Fruit fly (Drosophila melanogaster) whole organism, embryonic: ENCODE results near the gene Sap130.
A peak's percentile ranks its signal among the peaks of the same experiment; 100 is the strongest.

ENCODE experiments used
- Abd-B ChIP-seq: fragments of 200-800 bp; sonication (Bioruptor generic); optimal IDR thresholded peaks from 2 replicates; lab custom pipeline; 2018; ENCODE audit warnings: missing biosample characterization, mild to moderate bottlenecking, missing genetic modification characterization, moderate library complexity
- Antp ChIP-seq: fragments of 200-800 bp; sonication (Bioruptor generic); optimal IDR thresholded peaks from 3 replicates; lab custom pipeline; 2016; ENCODE audit warnings: missing biosample characterization, missing genetic modification characterization
- CG10654 ChIP-seq: fragments of 200-800 bp; sonication (Bioruptor generic); optimal IDR thresholded peaks from 2 replicates; lab custom pipeline; 2016; ENCODE audit warnings: missing biosample characterization, missing genetic modification characterization
- CG10979 ChIP-seq: fragments of 200-800 bp; sonication (Bioruptor generic); optimal IDR thresholded peaks from 2 replicates; lab custom pipeline; 2018; ENCODE audit warnings: missing biosample characterization, mild to moderate bottlenecking, missing genetic modification characterization, moderate library complexity
- CG11398 ChIP-seq: fragments of 200-800 bp; sonication (Bioruptor generic); optimal IDR thresholded peaks from 2 replicates; lab custom pipeline; 2016; ENCODE audit warnings: missing biosample characterization, missing genetic modification characterization
- CG13296 ChIP-seq: fragments of 200-800 bp; sonication (Bioruptor generic); optimal IDR thresholded peaks from 3 replicates; lab custom pipeline; 2018; ENCODE audit warnings: missing biosample characterization, mild to moderate bottlenecking, missing genetic modification characterization
- CG13424 ChIP-seq: fragments of 200-800 bp; sonication (Bioruptor generic); optimal IDR thresholded peaks from 2 replicates; lab custom pipeline; 2019; ENCODE audit warnings: missing biosample characterization, mild to moderate bottlenecking, missing genetic modification characterization, moderate library complexity
- CG15011 ChIP-seq: fragments of 200-800 bp; sonication (Bioruptor generic); optimal IDR thresholded peaks from 3 replicates; lab custom pipeline; 2018; ENCODE audit warnings: missing biosample characterization, mild to moderate bottlenecking, missing genetic modification characterization
- CG1529 ChIP-seq: fragments of 200-800 bp; sonication (Bioruptor generic); optimal IDR thresholded peaks from 3 replicates; lab custom pipeline; 2018; ENCODE audit warnings: missing biosample characterization, missing genetic modification characterization
- CG15514 ChIP-seq: fragments of 200-800 bp; sonication (Bioruptor generic); optimal IDR thresholded peaks from 3 replicates; lab custom pipeline; 2017; ENCODE audit warnings: missing biosample characterization, missing genetic modification characterization, mild to moderate bottlenecking, moderate library complexity, missing genetic modification reagents
- CG16813 ChIP-seq: fragments of 200-800 bp; sonication (Bioruptor generic); IDR thresholded peaks from 3 replicates; pipeline ENCODE4 v1.3.6; 2022; ENCODE audit warnings: missing biosample characterization, missing genetic modification characterization; ENCODE audit not compliant: partially characterized antibody
- CG17359 ChIP-seq: fragments of 200-800 bp; sonication (Bioruptor generic); optimal IDR thresholded peaks from 3 replicates; lab custom pipeline; 2018; ENCODE audit warnings: missing biosample characterization, mild to moderate bottlenecking, missing genetic modification characterization, moderate library complexity
- CG31365 ChIP-seq: fragments of 200-800 bp; sonication (Bioruptor generic); optimal IDR thresholded peaks from 2 replicates; lab custom pipeline; 2018; ENCODE audit warnings: missing biosample characterization, mild to moderate bottlenecking, missing genetic modification characterization
- CG3726 ChIP-seq: fragments of 200-800 bp; sonication (Bioruptor generic); IDR thresholded peaks from 3 replicates; pipeline ENCODE4, ENCODE4 v1.3.6; 2022; ENCODE audit warnings: missing biosample characterization, missing genetic modification characterization
- CG4282 ChIP-seq: fragments of 200-800 bp; sonication (Bioruptor generic); optimal IDR thresholded peaks from 2 replicates; lab custom pipeline; 2016; ENCODE audit warnings: missing biosample characterization, missing genetic modification characterization
- CG6654 ChIP-seq: fragments of 200-800 bp; sonication (Bioruptor generic); optimal IDR thresholded peaks from 2 replicates; lab custom pipeline; 2017; ENCODE audit warnings: missing biosample characterization, mild to moderate bottlenecking, missing genetic modification characterization
- CG9215 ChIP-seq: fragments of 200-800 bp; sonication (Bioruptor generic); IDR thresholded peaks from 2 replicates; pipeline ENCODE4 v1.3.6; 2022; ENCODE audit warnings: missing biosample characterization, missing genetic modification characterization
- Dek ChIP-seq: fragments of 200-800 bp; sonication (Bioruptor generic); optimal IDR thresholded peaks from 3 replicates; lab custom pipeline; 2019; ENCODE audit warnings: missing biosample characterization, mild to moderate bottlenecking, missing genetic modification characterization, moderate library complexity
- Ets97D ChIP-seq: fragments of 200-800 bp; sonication (Bioruptor generic); optimal IDR thresholded peaks from 3 replicates; lab custom pipeline; 2016; ENCODE audit warnings: missing biosample characterization, missing genetic modification characterization
- Hand ChIP-seq: fragments of 200-800 bp; sonication (Bioruptor generic); optimal IDR thresholded peaks from 2 replicates; lab custom pipeline; 2017; ENCODE audit warnings: mild to moderate bottlenecking, missing biosample characterization, missing genetic modification reagents, missing genetic modification characterization
- Kr ChIP-seq: fragments of 200-800 bp; sonication (Bioruptor generic); optimal IDR thresholded peaks from 2 replicates; lab custom pipeline; 2017; ENCODE audit warnings: missing biosample characterization, mild to moderate bottlenecking, missing genetic modification characterization
- Mes4 ChIP-seq: fragments of 200-800 bp; sonication (Bioruptor generic); optimal IDR thresholded peaks from 2 replicates; lab custom pipeline; 2016; ENCODE audit warnings: missing biosample characterization, missing genetic modification characterization
- NFAT ChIP-seq: fragments of 200-800 bp; sonication (Bioruptor generic); IDR thresholded peaks from 2 replicates; pipeline ENCODE4 v1.3.6; 2022; ENCODE audit warnings: missing biosample characterization, missing genetic modification characterization
- Neu2 ChIP-seq: fragments of 200-800 bp; sonication (Bioruptor generic); optimal IDR thresholded peaks from 3 replicates; lab custom pipeline; 2016; ENCODE audit warnings: missing biosample characterization, missing genetic modification characterization, borderline replicate concordance
- Oli ChIP-seq: fragments of 200-800 bp; sonication (Bioruptor generic); optimal IDR thresholded peaks from 2 replicates; lab custom pipeline; 2018; ENCODE audit warnings: missing biosample characterization, mild to moderate bottlenecking, missing genetic modification characterization, moderate library complexity
- Rfx ChIP-seq: fragments of 200-800 bp; sonication (Bioruptor generic); IDR thresholded peaks from 2 replicates; pipeline ENCODE4 v1.3.6; 2022; ENCODE audit warnings: missing biosample characterization, missing genetic modification characterization
- Spps ChIP-seq: fragments of 200-800 bp; sonication (Bioruptor generic); optimal IDR thresholded peaks from 2 replicates; lab custom pipeline; 2018; ENCODE audit warnings: missing biosample characterization, mild to moderate bottlenecking, missing genetic modification characterization
- ac ChIP-seq: fragments of 200-800 bp; sonication (Bioruptor generic); optimal IDR thresholded peaks from 3 replicates; lab custom pipeline; 2017; ENCODE audit warnings: missing biosample characterization, mild to moderate bottlenecking, missing genetic modification characterization
- aop ChIP-seq: fragments of 200-800 bp; sonication (Bioruptor generic); IDR thresholded peaks from 2 replicates; pipeline ENCODE4 v1.3.6; 2022; ENCODE audit warnings: missing biosample characterization, missing genetic modification characterization
- cas ChIP-seq: fragments of 200-800 bp; sonication (Bioruptor generic); IDR thresholded peaks from 2 replicates; pipeline ENCODE4 v1.3.6; 2022; ENCODE audit warnings: missing biosample characterization, missing genetic modification characterization
- fd3F ChIP-seq: fragments of 200-800 bp; sonication (Bioruptor generic); optimal IDR thresholded peaks from 2 replicates; lab custom pipeline; 2018; ENCODE audit warnings: missing biosample characterization, mild to moderate bottlenecking, missing genetic modification characterization, moderate library complexity
- gcm2 ChIP-seq: fragments of 200-800 bp; sonication (Bioruptor generic); optimal IDR thresholded peaks from 2 replicates; lab custom pipeline; 2016; ENCODE audit warnings: missing biosample characterization, missing genetic modification characterization
- grau ChIP-seq: fragments of 200-800 bp; optimal IDR thresholded peaks from 3 replicates; lab custom pipeline; 2019; ENCODE audit warnings: missing biosample characterization, mild to moderate bottlenecking, missing genetic modification characterization, moderate library complexity
- grn ChIP-seq: fragments of 200-800 bp; sonication (Bioruptor generic); optimal IDR thresholded peaks from 3 replicates; lab custom pipeline; 2017; ENCODE audit warnings: missing biosample characterization, missing genetic modification characterization
- hbn ChIP-seq: fragments of 200-800 bp; sonication (Bioruptor generic); IDR thresholded peaks from 2 replicates; pipeline ENCODE4 v1.3.6; 2022; ENCODE audit warnings: missing biosample characterization, missing genetic modification characterization; ENCODE audit not compliant: partially characterized antibody
- hkb ChIP-seq, 2 experiments: fragments of 200-800 bp in 1 of 2; fragments of >200 bp in 1 of 2; sonication (Bioruptor generic) in 1 of 2; IDR thresholded peaks in 1 of 2; optimal IDR thresholded peaks in 1 of 2; 2 replicates each; pipeline versions ENCODE4 v1.3.6 to Lab custom; 2017 to 2022; ENCODE audit warnings: missing biosample characterization in 1 of 2, missing genetic modification characterization in 1 of 2
- ken ChIP-seq: fragments of 200-800 bp; sonication (Bioruptor generic); IDR thresholded peaks from 3 replicates; pipeline ENCODE4 v1.3.6; 2022; ENCODE audit warnings: missing biosample characterization, missing genetic modification characterization
- lmd ChIP-seq: fragments of 200-800 bp; sonication (Bioruptor generic); IDR thresholded peaks from 2 replicates; pipeline ENCODE4 v1.3.6; 2022; ENCODE audit warnings: missing biosample characterization, missing genetic modification characterization
- lola ChIP-seq, 3 experiments: fragments of >200 bp in 2 of 3; fragments of 200-800 bp in 1 of 3; sonication (Bioruptor generic) in 1 of 3; optimal IDR thresholded peaks; 2 replicates each; lab custom pipeline; 2017 to 2019; ENCODE audit warnings: missing biosample characterization in 3 of 3, missing genetic modification characterization in 3 of 3, mild to moderate bottlenecking in 1 of 3, moderate library complexity in 1 of 3
- maf-S ChIP-seq: fragments of 200-800 bp; sonication (Bioruptor generic); optimal IDR thresholded peaks from 2 replicates; lab custom pipeline; 2016; ENCODE audit warnings: missing biosample characterization, missing genetic modification characterization
- mirr ChIP-seq: fragments of 200-800 bp; sonication (Bioruptor generic); optimal IDR thresholded peaks from 3 replicates; lab custom pipeline; 2018; ENCODE audit warnings: missing biosample characterization, mild to moderate bottlenecking, missing genetic modification characterization
- nerfin-1 ChIP-seq: fragments of 200-800 bp; sonication (Bioruptor generic); optimal IDR thresholded peaks from 3 replicates; lab custom pipeline; 2019; ENCODE audit warnings: missing biosample characterization, mild to moderate bottlenecking, missing genetic modification characterization, moderate library complexity
- oc ChIP-seq: fragments of 200-800 bp; sonication (Bioruptor generic); optimal IDR thresholded peaks from 2 replicates; lab custom pipeline; 2018; ENCODE audit warnings: missing biosample characterization, mild to moderate bottlenecking, missing genetic modification characterization, moderate library complexity
- prd ChIP-seq, 3 experiments: fragments of >200 bp in 2 of 3; fragments of 200-800 bp in 1 of 3; sonication (Bioruptor generic) in 1 of 3; optimal IDR thresholded peaks in 2 of 3; IDR thresholded peaks in 1 of 3; 2 replicates in 2 of 3; 3 replicates in 1 of 3; pipeline versions ENCODE4 v1.3.6 to Lab custom; 2017 to 2022; ENCODE audit warnings: missing biosample characterization in 1 of 3, missing genetic modification characterization in 1 of 3
- ranshi ChIP-seq: fragments of 200-800 bp; sonication (Bioruptor generic); IDR thresholded peaks from 2 replicates; pipeline ENCODE4 v1.3.6; 2022; ENCODE audit warnings: missing biosample characterization, missing genetic modification characterization
- sd ChIP-seq: fragments of 200-800 bp; sonication (Bioruptor generic); optimal IDR thresholded peaks from 3 replicates; lab custom pipeline; 2018; ENCODE audit warnings: missing biosample characterization, mild to moderate bottlenecking, missing genetic modification characterization, moderate library complexity
- sima ChIP-seq: fragments of 200-800 bp; sonication (Bioruptor generic); optimal IDR thresholded peaks from 2 replicates; lab custom pipeline; 2016; ENCODE audit warnings: missing biosample characterization, missing genetic modification characterization
- stwl ChIP-seq: fragments of 200-800 bp; sonication (Bioruptor generic); optimal IDR thresholded peaks from 3 replicates; lab custom pipeline; 2018; ENCODE audit warnings: missing biosample characterization, mild to moderate bottlenecking, missing genetic modification characterization, moderate library complexity
- trh ChIP-seq: fragments of 200-800 bp; sonication (Bioruptor generic); optimal IDR thresholded peaks from 2 replicates; lab custom pipeline; 2016; ENCODE audit warnings: missing biosample characterization, missing genetic modification characterization
- zen ChIP-seq: fragments of 200-800 bp; sonication (Bioruptor generic); optimal IDR thresholded peaks from 3 replicates; lab custom pipeline; 2018; ENCODE audit warnings: missing biosample characterization, mild to moderate bottlenecking, missing genetic modification characterization, moderate library complexity

Gene Sap130

dm6 chr3L:12802443-12802865 is 3.2 kb upstream of the Sap130 start (continued):
- TF ChIP-seq stwl (tag; lab: Kevin White, UChicago) (no peak), CG1529 (GFP tag; lab: Kevin White, UChicago) (peak; percentile 6), CG31365 (tag; lab: Kevin White, UChicago) (no peak), hkb (optimal IDR thresholded peaks at IDR 0.05; lab: Kevin White, UChicago) (no peak), hkb (GFP tag; IDR thresholded peaks at IDR 0.05; lab: Robert Waterston, UW) (peak; percentile 12; the same call in 1 of the 2 replicates), CG10979 (tag; lab: Kevin White, UChicago) (no peak), NFAT (GFP tag; lab: Robert Waterston, UW) (no peak), oc (tag; lab: Kevin White, UChicago) (no peak), Neu2 (GFP tag; lab: Kevin White, UChicago) (no peak), CG11398 (GFP tag; lab: Kevin White, UChicago) (no peak), CG4282 (GFP tag; lab: Kevin White, UChicago) (no peak), ac (no peak), Hand (GFP tag; lab: Kevin White, UChicago) (no peak), CG17359 (tag; lab: Kevin White, UChicago) (peak; percentile 6), Spps (tag; lab: Kevin White, UChicago) (no peak), CG9215 (GFP tag; lab: Robert Waterston, UW) (no peak), Abd-B (GFP tag; lab: Kevin White, UChicago) (no peak), Kr (GFP tag; lab: Kevin White, UChicago) (no peak), Dek (tag; lab: Kevin White, UChicago) (no peak), gcm2 (peak; percentile 16), prd (optimal IDR thresholded peaks at IDR 0.05; lab: Kevin White, UChicago) (no peak), prd (GFP tag; IDR thresholded peaks at IDR 0.05; lab: Robert Waterston, UW) (no peak), zen (tag; lab: Kevin White, UChicago) (no peak), Rfx (GFP tag; lab: Robert Waterston, UW) (peak; percentile 55; the same call in 1 of the 2 replicates), aop (GFP tag; lab: Robert Waterston, UW) (no peak), CG16813 (GFP tag; lab: Robert Waterston, UW) (no peak), lmd (GFP tag; lab: Robert Waterston, UW) (no peak), CG3726 (GFP tag; lab: Robert Waterston, UW) (no peak), ranshi (no peak), cas (GFP tag; lab: Robert Waterston, UW) (no peak), CG13296 (GFP tag; lab: Kevin White, UChicago) (no peak), hbn (GFP tag; lab: Robert Waterston, UW) (no peak), CG13424 (tag; lab: Kevin White, UChicago) (no peak), grau (tag; lab: Kevin White, UChicago) (no peak), nerfin-1 (tag; lab: Kevin White, UChicago) (no peak), CG15011 (GFP tag; lab: Kevin White, UChicago) (no peak), sd (tag; lab: Kevin White, UChicago) (no peak), Oli (tag; lab: Kevin White, UChicago) (no peak), CG15514 (GFP tag; lab: Kevin White, UChicago) (peak; percentile 5), mirr (GFP tag; lab: Kevin White, UChicago) (peak; percentile 59), fd3F (no peak), sima (GFP tag; lab: Kevin White, UChicago) (no peak), Antp (GFP tag; lab: Kevin White, UChicago) (no peak), trh (GFP tag; lab: Kevin White, UChicago) (no peak), ken (GFP tag; lab: Robert Waterston, UW) (no peak), grn (GFP tag; lab: Kevin White, UChicago) (no peak), Ets97D (no peak), CG6654 (GFP tag; lab: Kevin White, UChicago) (no peak), CG10654 (GFP tag; lab: Kevin White, UChicago) (no peak), Mes4 (GFP tag; lab: Kevin White, UChicago) (no peak), maf-S (GFP tag; lab: Kevin White, UChicago) (no peak), lola (GFP tag; optimal IDR thresholded peaks at IDR 0.05; lab: Kevin White, UChicago) (no peak)
